Fruit fly (Drosophila melanogaster) whole organism, embryonic: ENCODE measurements around the gene NitFhit.
A peak's percentile ranks its signal among the peaks of the same experiment; 100 is the strongest.

Source experiments
- Abd-B ChIP-seq: fragments of 200-800 bp; sonication (Bioruptor generic); optimal IDR thresholded peaks from 2 replicates; lab custom pipeline; 2018; ENCODE audit warnings: missing biosample characterization, mild to moderate bottlenecking, missing genetic modification characterization, moderate library complexity
- B-H1 ChIP-seq: fragments of 200-800 bp; sonication (Bioruptor generic); IDR thresholded peaks from 3 replicates; pipeline ENCODE4 v1.3.6; 2022; ENCODE audit warnings: missing biosample characterization, missing genetic modification characterization
- BEAF-32 ChIP-seq: fragments of 200-800 bp; sonication (Bioruptor generic); optimal IDR thresholded peaks from 3 replicates; lab custom pipeline; 2017; ENCODE audit warnings: missing biosample characterization, missing genetic modification characterization, mild to moderate bottlenecking, moderate library complexity, missing genetic modification reagents
- CG11504 ChIP-seq: fragments of 200-800 bp; sonication (Bioruptor generic); optimal IDR thresholded peaks from 3 replicates; lab custom pipeline; 2019; ENCODE audit warnings: missing biosample characterization, mild to moderate bottlenecking, missing genetic modification characterization, moderate library complexity
- CG12219 ChIP-seq: fragments of 200-800 bp; sonication (Bioruptor generic); optimal IDR thresholded peaks from 3 replicates; lab custom pipeline; 2018; ENCODE audit warnings: missing biosample characterization, mild to moderate bottlenecking, missing genetic modification characterization
- CG12236 ChIP-seq: fragments of 200-800 bp; sonication (Bioruptor generic); optimal IDR thresholded peaks from 2 replicates; lab custom pipeline; 2016; ENCODE audit warnings: missing biosample characterization, missing genetic modification characterization
- CG12299 ChIP-seq: fragments of 200-800 bp; sonication (Bioruptor generic); optimal IDR thresholded peaks from 2 replicates; lab custom pipeline; 2018; ENCODE audit warnings: missing biosample characterization, mild to moderate bottlenecking, missing genetic modification characterization
- CG12942 ChIP-seq: fragments of 200-800 bp; sonication (Bioruptor generic); optimal IDR thresholded peaks from 3 replicates; lab custom pipeline; 2016; ENCODE audit warnings: missing biosample characterization, missing genetic modification characterization
- CG13775 ChIP-seq: fragments of 200-800 bp; sonication (Bioruptor generic); optimal IDR thresholded peaks from 3 replicates; lab custom pipeline; 2017; ENCODE audit warnings: missing biosample characterization, mild to moderate bottlenecking, missing genetic modification characterization
- CG15601 ChIP-seq: fragments of 200-800 bp; sonication (Bioruptor generic); optimal IDR thresholded peaks from 3 replicates; lab custom pipeline; 2019; ENCODE audit warnings: missing biosample characterization, mild to moderate bottlenecking, missing genetic modification characterization, moderate library complexity
- CG17186 ChIP-seq: fragments of 200-800 bp; sonication (Bioruptor generic); optimal IDR thresholded peaks from 3 replicates; lab custom pipeline; 2017; ENCODE audit warnings: missing biosample characterization, missing genetic modification reagents, missing genetic modification characterization
- CG17328 ChIP-seq: fragments of 200-800 bp; sonication (Bioruptor generic); IDR thresholded peaks from 2 replicates; pipeline ENCODE4 v1.3.6; 2022; ENCODE audit warnings: missing biosample characterization, missing genetic modification characterization
- CG18476 ChIP-seq: fragments of 200-800 bp; sonication (Bioruptor generic); optimal IDR thresholded peaks from 2 replicates; lab custom pipeline; 2016; ENCODE audit warnings: missing biosample characterization, mild to moderate bottlenecking, missing genetic modification characterization
- CG30431 ChIP-seq: fragments of 200-800 bp; sonication (Bioruptor generic); optimal IDR thresholded peaks from 2 replicates; lab custom pipeline; 2017; ENCODE audit warnings: missing biosample characterization, missing genetic modification characterization
- CG31388 ChIP-seq: fragments of 200-800 bp; sonication (Bioruptor generic); optimal IDR thresholded peaks from 2 replicates; lab custom pipeline; 2016; ENCODE audit warnings: missing biosample characterization, missing genetic modification characterization
- CG42726 ChIP-seq: fragments of 200-800 bp; sonication (Bioruptor generic); IDR thresholded peaks from 2 replicates; pipeline ENCODE4 v1.3.6; 2022; ENCODE audit warnings: missing biosample characterization, missing genetic modification characterization; ENCODE audit not compliant: partially characterized antibody
- CG4730 ChIP-seq: fragments of 200-800 bp; sonication (Bioruptor generic); IDR thresholded peaks from 2 replicates; pipeline ENCODE4 v1.3.6; 2022; ENCODE audit warnings: missing biosample characterization, missing genetic modification characterization
- CG6813 ChIP-seq: fragments of 200-800 bp; sonication (Bioruptor generic); optimal IDR thresholded peaks from 2 replicates; lab custom pipeline; 2017; ENCODE audit warnings: missing biosample characterization, missing genetic modification characterization, mild to moderate bottlenecking, moderate library complexity, missing genetic modification reagents
- CG7556 ChIP-seq: fragments of 200-800 bp; sonication (Bioruptor generic); optimal IDR thresholded peaks from 2 replicates; lab custom pipeline; 2017; ENCODE audit warnings: missing biosample characterization, mild to moderate bottlenecking, missing genetic modification characterization
- CG8944 ChIP-seq: fragments of 200-800 bp; sonication (Bioruptor generic); optimal IDR thresholded peaks from 3 replicates; lab custom pipeline; 2016; ENCODE audit warnings: missing biosample characterization, missing genetic modification characterization
- CG9215 ChIP-seq: fragments of 200-800 bp; sonication (Bioruptor generic); IDR thresholded peaks from 2 replicates; pipeline ENCODE4 v1.3.6; 2022; ENCODE audit warnings: missing biosample characterization, missing genetic modification characterization
- CTCF ChIP-seq: fragments of 200-800 bp; sonication (Bioruptor generic); optimal IDR thresholded peaks from 2 replicates; lab custom pipeline; 2017; ENCODE audit warnings: missing biosample characterization, mild to moderate bottlenecking, missing genetic modification characterization, moderate library complexity
- Chrac-16 ChIP-seq: fragments of 200-800 bp; sonication (Bioruptor generic); optimal IDR thresholded peaks from 3 replicates; lab custom pipeline; 2016; ENCODE audit warnings: missing biosample characterization, missing genetic modification characterization
- Dfd ChIP-seq, 2 experiments: fragments of >200 bp; optimal IDR thresholded peaks; 2 replicates each; lab custom pipeline; 2017; ENCODE audit warnings: missing biosample characterization in 2 of 2, missing genetic modification characterization in 2 of 2
- E2f2 ChIP-seq: fragments of 200-800 bp; sonication (Bioruptor generic); IDR thresholded peaks from 2 replicates; pipeline ENCODE4 v1.3.6; 2022; ENCODE audit warnings: missing biosample characterization, missing genetic modification characterization
- H15 ChIP-seq: fragments of 200-800 bp; sonication (Bioruptor generic); IDR thresholded peaks from 3 replicates; pipeline ENCODE4 v1.3.6; 2022; ENCODE audit warnings: missing biosample characterization, missing genetic modification characterization
- Hmr ChIP-seq: fragments of 200-800 bp; sonication (Bioruptor generic); optimal IDR thresholded peaks from 3 replicates; lab custom pipeline; 2017; ENCODE audit warnings: mild to moderate bottlenecking, missing biosample characterization, missing genetic modification reagents, missing genetic modification characterization
- Med ChIP-seq: fragments of 200-800 bp; sonication (Bioruptor generic); peaks from one replicate; lab custom pipeline; 2016; ENCODE audit warnings: missing biosample characterization, missing genetic modification characterization, mild to moderate bottlenecking, inconsistent platforms, moderate library complexity
- Nf-YA ChIP-seq: fragments of 200-800 bp; sonication (Bioruptor generic); IDR thresholded peaks from 2 replicates; pipeline ENCODE4 v1.3.6; 2022; ENCODE audit warnings: missing biosample characterization, missing genetic modification characterization
- Nf-YC ChIP-seq: fragments of 200-800 bp; optimal IDR thresholded peaks from 3 replicates; lab custom pipeline; 2019; ENCODE audit warnings: missing biosample characterization, mild to moderate bottlenecking, missing genetic modification characterization, moderate library complexity
- Oaz ChIP-seq: fragments of 200-800 bp; sonication (Bioruptor generic); IDR thresholded peaks from 2 replicates; pipeline ENCODE4 v1.3.6; 2022; ENCODE audit warnings: missing biosample characterization, missing genetic modification characterization
- Ravus ChIP-seq: fragments of 200-800 bp; sonication (Bioruptor generic); IDR thresholded peaks from 2 replicates; pipeline ENCODE4 v1.3.6; 2022; ENCODE audit warnings: missing biosample characterization, missing genetic modification characterization
- Spps ChIP-seq: fragments of 200-800 bp; sonication (Bioruptor generic); optimal IDR thresholded peaks from 2 replicates; lab custom pipeline; 2018; ENCODE audit warnings: missing biosample characterization, mild to moderate bottlenecking, missing genetic modification characterization
- abd-A ChIP-seq: fragments of 200-800 bp; sonication (Bioruptor generic); optimal IDR thresholded peaks from 3 replicates; lab custom pipeline; 2019; ENCODE audit warnings: missing biosample characterization, mild to moderate bottlenecking, missing genetic modification characterization, moderate library complexity
- danr ChIP-seq: fragments of 200-800 bp; sonication (Bioruptor generic); IDR thresholded peaks from 2 replicates; pipeline ENCODE4 v1.3.6; 2022; ENCODE audit warnings: missing biosample characterization, missing genetic modification characterization
- exex ChIP-seq: fragments of 200-800 bp; sonication (Bioruptor generic); optimal IDR thresholded peaks from 4 replicates; lab custom pipeline; 2018; ENCODE audit warnings: missing biosample characterization, mild to moderate bottlenecking, missing genetic modification characterization, moderate library complexity
- fd64A ChIP-seq: fragments of 200-800 bp; sonication (Bioruptor generic); optimal IDR thresholded peaks from 3 replicates; lab custom pipeline; 2018; ENCODE audit warnings: missing biosample characterization, mild to moderate bottlenecking, missing genetic modification characterization
- gce ChIP-seq: fragments of 200-800 bp; sonication (Bioruptor generic); IDR thresholded peaks from 3 replicates; pipeline ENCODE4 v1.3.6; 2022; ENCODE audit warnings: missing biosample characterization, missing genetic modification characterization
- gcm2 ChIP-seq: fragments of 200-800 bp; sonication (Bioruptor generic); optimal IDR thresholded peaks from 2 replicates; lab custom pipeline; 2016; ENCODE audit warnings: missing biosample characterization, missing genetic modification characterization
- ham ChIP-seq: fragments of 200-800 bp; sonication (Bioruptor generic); IDR thresholded peaks from 2 replicates; pipeline ENCODE4 v1.3.6; 2022; ENCODE audit warnings: missing biosample characterization, missing genetic modification characterization
- hbn ChIP-seq: fragments of 200-800 bp; sonication (Bioruptor generic); IDR thresholded peaks from 2 replicates; pipeline ENCODE4 v1.3.6; 2022; ENCODE audit warnings: missing biosample characterization, missing genetic modification characterization; ENCODE audit not compliant: partially characterized antibody
- hkb ChIP-seq, 2 experiments: fragments of 200-800 bp in 1 of 2; fragments of >200 bp in 1 of 2; sonication (Bioruptor generic) in 1 of 2; IDR thresholded peaks in 1 of 2; optimal IDR thresholded peaks in 1 of 2; 2 replicates each; pipeline versions ENCODE4 v1.3.6 to Lab custom; 2017 to 2022; ENCODE audit warnings: missing biosample characterization in 1 of 2, missing genetic modification characterization in 1 of 2
- sens ChIP-seq: fragments of 200-800 bp; sonication (Bioruptor generic); peaks from one replicate; lab custom pipeline; 2016; ENCODE audit warnings: missing biosample characterization, missing genetic modification characterization
- tap ChIP-seq: fragments of 200-800 bp; optimal IDR thresholded peaks from 3 replicates; lab custom pipeline; 2019; ENCODE audit warnings: missing biosample characterization, mild to moderate bottlenecking, missing genetic modification characterization, moderate library complexity
- tin ChIP-seq: fragments of 200-800 bp; sonication (Bioruptor generic); optimal IDR thresholded peaks from 3 replicates; lab custom pipeline; 2016; ENCODE audit warnings: missing biosample characterization, missing genetic modification characterization
- tio ChIP-seq: fragments of 200-800 bp; sonication (Bioruptor generic); optimal IDR thresholded peaks from 2 replicates; lab custom pipeline; 2017; ENCODE audit warnings: missing biosample characterization, missing genetic modification characterization, inconsistent platforms
- trh ChIP-seq: fragments of 200-800 bp; sonication (Bioruptor generic); optimal IDR thresholded peaks from 2 replicates; lab custom pipeline; 2016; ENCODE audit warnings: missing biosample characterization, missing genetic modification characterization
- vvl ChIP-seq: fragments of 200-800 bp; sonication (Bioruptor generic); IDR thresholded peaks from 2 replicates; pipeline ENCODE4 v1.3.6; 2022; ENCODE audit warnings: missing biosample characterization, missing genetic modification characterization
- wor ChIP-seq: fragments of 200-800 bp; sonication (Bioruptor generic); IDR thresholded peaks from 2 replicates; pipeline ENCODE4 v1.3.6; 2022; ENCODE audit warnings: missing biosample characterization, missing genetic modification characterization

NitFhit gene

DNA sequence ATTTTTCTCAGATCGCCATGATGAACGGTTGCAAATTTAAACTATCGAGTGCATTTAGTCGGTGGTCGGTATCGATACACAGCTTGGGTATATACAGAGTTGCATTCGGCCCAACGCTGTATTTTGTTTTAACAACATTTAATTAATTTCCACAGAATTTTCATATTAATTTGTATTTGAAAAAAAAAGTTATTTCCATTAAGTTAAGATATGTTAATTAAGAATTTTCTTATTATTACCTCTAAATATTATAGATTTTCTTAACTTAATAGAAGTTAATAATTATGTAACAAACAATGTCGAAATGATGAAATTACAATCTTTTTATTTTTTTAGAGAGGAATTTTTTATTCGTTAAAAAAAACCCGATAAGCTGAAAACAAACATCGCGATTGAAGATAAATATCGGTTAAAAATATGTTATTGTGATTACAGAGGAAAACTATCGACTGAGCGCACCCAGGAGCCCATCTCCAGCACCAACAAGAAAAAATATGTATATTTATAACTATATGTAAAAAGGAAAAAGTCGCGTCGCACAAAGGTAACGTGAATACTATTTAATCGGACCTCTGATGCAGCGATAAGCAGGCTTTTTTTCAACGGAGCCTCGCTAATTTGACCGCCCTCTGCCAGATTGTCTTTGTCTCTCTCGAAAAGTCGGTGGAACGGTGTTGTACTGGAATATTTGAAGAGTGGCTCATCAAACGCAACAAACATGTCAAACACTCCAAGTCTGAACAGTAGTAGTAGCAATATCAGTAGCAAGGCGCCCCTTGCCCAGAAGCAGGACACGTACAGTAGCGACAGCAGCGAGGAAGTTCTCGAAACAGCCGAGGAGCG lies 3.6 kb upstream of the NitFhit start, which contains the start of the genes rno and mri (continued):
- TF ChIP-seq Spps: peak; percentile 15
- 0 out of 3 replicates have a peak, but pooled peaks have one; percentile 41 for TF ChIP-seq H15 (GFP tag; lab: Robert Waterston, UW)
- peak; percentile 63 for TF ChIP-seq sens
- TF ChIP-seq CTCF: no peak
- TF ChIP-seq tin: peak; percentile 58
- TF ChIP-seq ham (GFP tag; lab: Robert Waterston, UW): no peak
- TF ChIP-seq exex (tag; lab: Kevin White, UChicago): no peak
- peak; percentile 40 for TF ChIP-seq E2f2 (GFP tag; lab: Robert Waterston, UW)
- TF ChIP-seq CG31388 (GFP tag; lab: Kevin White, UChicago): no peak
- TF ChIP-seq BEAF-32 (GFP tag; lab: Kevin White, UChicago): peak; percentile 89
- TF ChIP-seq Chrac-16 (GFP tag; lab: Kevin White, UChicago): peak; percentile 67
- no peak for TF ChIP-seq tio
- TF ChIP-seq CG12236 (GFP tag; lab: Kevin White, UChicago): no peak
- TF ChIP-seq CG17186: no peak
- peak; percentile 71 for TF ChIP-seq Hmr (GFP tag; lab: Kevin White, UChicago)
- peak; percentile 14 for TF ChIP-seq CG6813
- peak; percentile 70 for TF ChIP-seq Nf-YC
- TF ChIP-seq danr: no peak
- peak; percentile 77 for TF ChIP-seq Med
- peak; percentile 63 for TF ChIP-seq CG12942
- peak; percentile 46 for TF ChIP-seq CG11504 (tag; lab: Kevin White, UChicago)
- TF ChIP-seq vvl (GFP tag; lab: Robert Waterston, UW): peak; percentile 81
- TF ChIP-seq Nf-YA (GFP tag; lab: Robert Waterston, UW): peak; percentile 23; the same call in 1 of the 2 replicates
- TF ChIP-seq abd-A (tag; lab: Kevin White, UChicago): no peak
- peak; percentile 78 for TF ChIP-seq CG17328 (GFP tag; lab: Robert Waterston, UW)
- TF ChIP-seq CG12299 (tag; lab: Kevin White, UChicago): peak; percentile 68
- TF ChIP-seq gcm2 (GFP tag; lab: Kevin White, UChicago): no peak
- TF ChIP-seq trh (GFP tag; lab: Kevin White, UChicago): peak; percentile 44
- TF ChIP-seq CG15601 (tag; lab: Kevin White, UChicago): peak; percentile 71
- no peak for TF ChIP-seq CG12219 (GFP tag; lab: Kevin White, UChicago)
- peak; percentile 73 for TF ChIP-seq CG9215 (GFP tag; lab: Robert Waterston, UW)
- no peak; the same call in 1 of the 2 replicates for TF ChIP-seq wor (GFP tag; lab: Robert Waterston, UW)
- TF ChIP-seq CG18476 (GFP tag; lab: Kevin White, UChicago): no peak
- TF ChIP-seq CG4730 (GFP tag; lab: Robert Waterston, UW): peak; percentile 72
- TF ChIP-seq gce: peak; percentile 54; the same call in 1 of the 3 replicates
- TF ChIP-seq hkb (optimal IDR thresholded peaks at IDR 0.05; lab: Kevin White, UChicago): no peak
- TF ChIP-seq hkb (GFP tag; IDR thresholded peaks at IDR 0.05; lab: Robert Waterston, UW): peak; percentile 66
- peak; percentile 91 for TF ChIP-seq hbn (GFP tag; lab: Robert Waterston, UW)
- peak; percentile 69 for TF ChIP-seq CG7556 (GFP tag; lab: Kevin White, UChicago)
- TF ChIP-seq Dfd (GFP tag; optimal IDR thresholded peaks at IDR 0.05; lab: Kevin White, UChicago): no peak
- no peak for TF ChIP-seq CG8944 (GFP tag; lab: Kevin White, UChicago)
- peak; percentile 87 for TF ChIP-seq CG13775
- TF ChIP-seq Ravus: peak; percentile 28
- peak; percentile 65 for TF ChIP-seq Abd-B
- no peak for TF ChIP-seq tap (tag; lab: Kevin White, UChicago)
- peak; percentile 91 for TF ChIP-seq CG42726 (GFP tag; lab: Robert Waterston, UW)
- peak; percentile 63 for TF ChIP-seq Oaz
- peak; percentile 65; the same call in 2 of the 3 replicates for TF ChIP-seq B-H1 (GFP tag; lab: Robert Waterston, UW)
- peak; percentile 45 for TF ChIP-seq CG30431
- TF ChIP-seq fd64A: no peak
